Fruit fly (Drosophila melanogaster): ENCODE data around the gene tomb.

The tomb gene

DNA sequence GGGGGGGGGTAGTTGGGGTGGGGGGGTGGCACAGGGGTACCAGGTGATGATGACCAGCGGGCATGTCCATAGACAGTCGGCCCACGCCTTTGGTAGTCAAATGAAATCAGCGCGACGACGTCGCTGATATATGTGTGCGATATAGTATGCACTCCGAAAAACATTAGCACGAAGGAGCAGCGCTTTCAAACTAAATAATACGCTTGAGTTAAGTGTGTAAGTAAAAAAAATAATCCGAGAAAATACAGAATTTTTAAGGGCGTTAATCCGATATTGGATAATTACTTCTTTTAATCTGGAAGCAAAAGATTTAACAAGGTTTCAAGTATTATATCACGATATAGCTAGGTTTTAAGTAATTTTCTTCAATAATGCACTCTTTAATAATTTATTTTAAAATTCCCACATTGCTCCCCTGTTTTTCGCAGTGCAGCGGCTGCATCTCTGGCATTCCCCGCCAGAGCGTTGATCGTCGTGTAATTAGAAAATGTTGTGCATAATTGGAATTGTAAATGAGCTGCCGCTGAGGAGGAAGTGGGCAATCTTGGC, 41.7 kb downstream of the tomb start:
- no peak for TF ChIP-seq CG14711 (tag; optimal IDR thresholded peaks at IDR 0.05)
- peak; percentile 18 for TF ChIP-seq CG5204 (GFP tag; optimal IDR thresholded peaks at IDR 0.05)
- no peak for TF ChIP-seq Mnt (GFP tag; optimal IDR thresholded peaks at IDR 0.05)
- TF ChIP-seq toe (GFP tag; optimal IDR thresholded peaks at IDR 0.05), result no peak

DNA sequence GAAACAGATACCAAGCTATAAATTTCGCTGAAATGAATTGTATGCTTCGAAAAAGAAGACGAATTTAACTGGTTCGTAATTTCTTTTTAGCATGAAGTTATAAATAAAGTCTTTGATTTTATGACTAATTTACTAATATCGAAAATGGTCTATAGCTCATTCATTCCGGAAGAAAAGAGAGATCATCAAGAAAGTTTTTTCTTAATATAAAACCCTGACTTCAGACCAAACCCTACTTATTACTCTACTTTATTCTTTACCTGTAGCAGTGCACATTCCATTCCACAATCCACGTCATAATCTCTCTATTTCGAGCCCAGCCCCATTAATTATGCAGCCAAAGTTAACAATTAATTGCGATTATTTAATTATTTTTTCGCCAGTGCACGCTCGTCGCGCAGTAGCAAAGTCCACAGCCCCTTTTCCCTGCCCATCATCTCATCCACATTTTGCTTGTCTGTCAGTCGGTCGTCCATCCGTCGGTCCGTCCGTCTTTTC, 42.6 kb downstream of the tomb start:
- TF ChIP-seq kay (GFP tag; ENCODE audit: borderline replicate concordance) (no peak), cnc (optimal IDR thresholded peaks at IDR 0.05) (no peak), ovo (GFP tag; optimal IDR thresholded peaks at IDR 0.05) (no peak), Clk (GFP tag; optimal IDR thresholded peaks at IDR 0.05) (no peak), Mnt (GFP tag; optimal IDR thresholded peaks at IDR 0.05) (no peak), CG14711 (tag; optimal IDR thresholded peaks at IDR 0.05) (no peak), CG5204 (GFP tag; optimal IDR thresholded peaks at IDR 0.05) (no peak), pad (GFP tag; optimal IDR thresholded peaks at IDR 0.05) (no peak), CG11617 (GFP tag; optimal IDR thresholded peaks at IDR 0.05) (no peak), CG12768 (GFP tag; optimal IDR thresholded peaks at IDR 0.05) (no peak), tj (GFP tag; optimal IDR thresholded peaks at IDR 0.05) (no peak), CG33017 (tag; optimal IDR thresholded peaks at IDR 0.05) (no peak), CG7045 (GFP tag; optimal IDR thresholded peaks at IDR 0.05) (no peak), Hr96 (GFP tag; optimal IDR thresholded peaks at IDR 0.05) (no peak)

DNA sequence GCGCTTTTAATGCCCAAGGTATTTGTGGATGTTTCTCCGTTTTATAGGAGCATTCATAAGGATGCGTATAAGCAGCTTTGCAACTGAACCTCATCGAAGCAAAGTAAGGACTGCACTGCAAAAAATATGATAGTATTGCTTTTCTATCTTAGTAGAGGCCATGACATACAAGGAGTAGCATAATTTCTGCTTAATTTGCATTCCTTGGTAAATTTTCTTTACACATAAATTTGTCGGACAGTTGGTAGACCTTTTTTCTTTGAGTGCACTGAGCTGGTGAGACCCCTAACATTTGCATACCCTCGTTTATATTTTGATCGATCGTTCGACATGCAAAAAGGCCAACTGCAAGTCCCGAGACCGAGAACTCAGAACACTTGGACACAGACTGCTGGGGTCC, 43.6 kb downstream of the tomb start:
- TF ChIP-seq CG7045 (GFP tag; optimal IDR thresholded peaks at IDR 0.05), result no peak
- TF ChIP-seq cic (GFP tag; optimal IDR thresholded peaks at IDR 0.05), result no peak
- TF ChIP-seq ovo (GFP tag; optimal IDR thresholded peaks at IDR 0.05), result no peak
- no peak for TF ChIP-seq Hr96 (GFP tag; optimal IDR thresholded peaks at IDR 0.05)
- no peak for TF ChIP-seq tj (GFP tag; optimal IDR thresholded peaks at IDR 0.05)
- no peak for TF ChIP-seq CG1620 (GFP tag; optimal IDR thresholded peaks at IDR 0.05)
- TF ChIP-seq CG7101 (tag; optimal IDR thresholded peaks at IDR 0.05), result no peak
- TF ChIP-seq CG14711 (tag; optimal IDR thresholded peaks at IDR 0.05), result no peak
- no peak for TF ChIP-seq bab1 (GFP tag; optimal IDR thresholded peaks at IDR 0.05)
- TF ChIP-seq Mnt (GFP tag; optimal IDR thresholded peaks at IDR 0.05), result no peak
- TF ChIP-seq kay (GFP tag; ENCODE audit: borderline replicate concordance), result no peak
- TF ChIP-seq cnc (optimal IDR thresholded peaks at IDR 0.05), result no peak
- TF ChIP-seq CG33017 (tag; optimal IDR thresholded peaks at IDR 0.05), result no peak
- TF ChIP-seq toe (GFP tag; optimal IDR thresholded peaks at IDR 0.05), result no peak

DNA sequence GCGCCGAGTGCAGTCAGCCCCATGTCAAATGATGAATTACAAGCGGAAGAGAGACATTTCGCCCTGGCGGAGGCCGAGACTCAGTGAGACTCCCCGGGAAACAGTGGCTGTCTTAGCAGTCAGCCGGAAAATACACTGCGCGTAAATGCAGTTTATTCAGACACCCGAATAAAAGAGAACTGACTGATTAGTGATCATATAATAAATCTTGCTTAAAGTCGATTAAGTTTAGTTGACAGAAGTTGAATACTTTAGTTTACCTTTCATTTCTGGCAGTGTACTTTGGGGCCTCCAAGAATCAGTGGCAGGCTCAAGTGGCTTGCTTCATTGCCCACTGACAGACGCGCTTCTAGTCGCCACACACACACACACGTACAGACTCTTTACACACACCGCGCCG, 45.3 kb downstream of the tomb start:
- TF ChIP-seq CG14711 (tag; optimal IDR thresholded peaks at IDR 0.05), result no peak
- no peak for TF ChIP-seq CG5204 (GFP tag; optimal IDR thresholded peaks at IDR 0.05)
- TF ChIP-seq Mnt (GFP tag; optimal IDR thresholded peaks at IDR 0.05), result no peak

DNA sequence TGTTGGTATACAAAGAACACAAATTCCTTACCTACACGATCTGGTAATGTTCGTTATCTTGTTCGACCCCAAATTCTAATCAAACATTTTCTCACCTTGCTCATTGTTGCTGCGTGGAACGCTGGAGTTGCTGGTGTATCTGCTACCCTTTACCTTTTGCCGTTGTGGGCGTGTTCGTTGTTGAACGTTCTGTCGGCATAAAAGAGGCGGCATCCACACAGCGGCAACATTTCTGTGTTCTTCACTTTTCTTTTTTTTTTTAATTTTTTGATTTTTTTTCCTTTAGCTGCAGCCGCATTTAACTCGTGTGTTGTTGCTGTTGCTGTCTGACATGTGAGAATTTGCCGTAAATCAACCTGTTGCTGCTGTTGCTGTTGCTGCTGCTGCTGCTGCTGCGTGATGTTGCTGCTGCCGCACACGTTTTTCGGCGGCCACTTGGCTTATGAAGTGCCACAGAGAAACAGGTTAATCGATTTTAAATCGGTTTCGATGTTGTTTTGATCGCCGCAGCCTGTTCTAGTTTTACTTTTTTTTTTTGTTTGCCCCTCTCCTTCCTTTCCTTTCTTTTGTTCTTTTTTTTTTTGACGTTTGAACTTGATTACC, 46.7 kb downstream of the tomb start:
- TF ChIP-seq kay (GFP tag; ENCODE audit: borderline replicate concordance) (no peak), toe (GFP tag; optimal IDR thresholded peaks at IDR 0.05) (no peak), pad (GFP tag; optimal IDR thresholded peaks at IDR 0.05) (no peak), CG7101 (tag; optimal IDR thresholded peaks at IDR 0.05) (no peak), CG5204 (GFP tag; optimal IDR thresholded peaks at IDR 0.05) (no peak), CG1620 (GFP tag; optimal IDR thresholded peaks at IDR 0.05) (no peak), CG14711 (tag; optimal IDR thresholded peaks at IDR 0.05) (no peak), Crg-1 (GFP tag; optimal IDR thresholded peaks at IDR 0.05) (no peak), Mnt (GFP tag; optimal IDR thresholded peaks at IDR 0.05) (no peak), Clk (GFP tag; optimal IDR thresholded peaks at IDR 0.05) (no peak), tj (GFP tag; optimal IDR thresholded peaks at IDR 0.05) (no peak), Hr96 (GFP tag; optimal IDR thresholded peaks at IDR 0.05) (no peak), cnc (optimal IDR thresholded peaks at IDR 0.05) (no peak), cic (GFP tag; optimal IDR thresholded peaks at IDR 0.05) (no peak), CG11617 (GFP tag; optimal IDR thresholded peaks at IDR 0.05) (no peak), CG33017 (tag; optimal IDR thresholded peaks at IDR 0.05) (no peak), CG12768 (GFP tag; optimal IDR thresholded peaks at IDR 0.05) (no peak), ovo (GFP tag; optimal IDR thresholded peaks at IDR 0.05) (no peak)

DNA sequence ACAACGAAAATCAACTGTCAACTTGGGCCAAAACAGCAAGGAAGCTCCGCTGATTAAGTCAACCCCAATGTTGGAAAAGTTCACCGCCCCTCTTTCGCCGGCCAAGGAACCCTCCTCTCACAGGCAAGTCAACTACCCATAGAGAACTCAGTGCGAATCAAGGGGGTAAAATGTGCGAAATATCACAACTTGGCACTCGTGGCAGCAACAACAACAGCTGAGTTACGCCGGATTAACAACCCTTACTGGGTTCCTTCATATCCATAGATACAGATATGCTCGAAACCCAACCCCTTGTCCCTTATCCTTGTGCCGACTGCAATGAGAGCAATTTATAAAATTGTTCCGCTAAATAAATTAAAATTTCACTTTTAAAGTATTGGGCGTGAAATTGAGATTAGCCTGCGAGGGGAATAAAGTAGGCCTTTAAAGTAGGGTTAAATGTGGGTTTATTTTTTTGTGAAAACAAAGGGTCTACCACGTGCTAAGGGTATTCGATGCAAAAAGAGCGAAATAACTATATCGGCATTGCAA, 47.4 kb downstream of the tomb start:
- no peak for TF ChIP-seq pad (GFP tag; optimal IDR thresholded peaks at IDR 0.05)
- no peak for TF ChIP-seq tj (GFP tag; optimal IDR thresholded peaks at IDR 0.05)
- TF ChIP-seq cic (GFP tag; optimal IDR thresholded peaks at IDR 0.05), result no peak
- no peak for TF ChIP-seq ovo (GFP tag; optimal IDR thresholded peaks at IDR 0.05)
- TF ChIP-seq Clk (GFP tag; optimal IDR thresholded peaks at IDR 0.05), result no peak
- no peak for TF ChIP-seq CG5204 (GFP tag; optimal IDR thresholded peaks at IDR 0.05)

All from whole organism, adult.